Fruit fly (Drosophila melanogaster) ovary, adult (tissue): Measurements from ENCODE around the gene CG43082.

Experiments
- CG17801 ChIP-seq: fragments of 200-800 bp; optimal IDR thresholded peaks from 2 replicates; lab custom pipeline; 2019; ENCODE audit warnings: missing biosample characterization, mild to moderate bottlenecking, missing genetic modification characterization, moderate library complexity; ENCODE audit not compliant: partially characterized antibody

CG43082 gene

DNA sequence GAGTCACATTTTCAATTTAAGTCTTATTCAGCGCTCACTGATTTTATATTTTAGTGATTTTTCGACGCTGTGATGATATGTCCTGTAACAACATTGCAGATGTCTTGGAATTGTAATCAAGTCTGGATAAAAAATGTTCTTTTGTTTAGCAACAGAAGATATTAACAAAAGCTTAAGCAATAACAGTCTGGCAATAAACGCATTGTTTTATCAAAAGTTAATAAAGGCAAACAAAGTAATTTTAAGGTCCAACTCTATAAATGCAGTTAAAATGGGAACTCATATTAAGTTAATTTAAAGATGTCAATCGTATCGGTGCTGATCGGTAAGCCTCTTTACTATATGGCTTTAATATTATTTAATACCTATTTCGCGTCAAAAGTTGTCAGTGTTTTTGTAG lies at the start of gene CG43082:
TSS of gene CG43082 (plus strand) at position 301 of the 400 bp plus-strand sequence.
- TF ChIP-seq CG17801 (GFP tag; lab: Kevin White, UChicago) = no peak

DNA sequence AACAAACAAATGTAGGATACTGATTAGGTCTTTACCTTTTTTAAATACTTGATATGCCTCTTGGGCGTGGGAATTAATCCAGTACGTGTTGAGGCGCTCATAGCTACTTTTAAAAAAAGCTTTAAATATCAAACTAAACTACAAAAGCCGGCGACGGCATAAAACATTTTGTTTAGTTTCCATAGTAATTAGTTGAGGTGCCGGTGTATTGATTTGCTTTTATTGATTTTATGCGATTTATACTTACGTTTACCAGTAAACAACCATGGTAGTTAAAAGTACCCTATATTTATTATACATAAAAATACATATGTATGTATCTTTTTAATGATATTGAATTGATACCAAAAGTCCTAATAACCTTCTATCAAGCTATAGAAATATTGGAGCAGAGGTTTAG lies 48.9 kb upstream of the CG43082 start, which contains the start of gene CG13449:
TSS of gene CG13449 (minus strand) at position 101 of the 400 bp plus-strand sequence.
- TF ChIP-seq CG17801 (GFP tag; lab: Kevin White, UChicago) = no peak

dm6 chr3L:15616490-15616889 lies 45.2 kb upstream of the CG43082 start:
- no peak for TF ChIP-seq CG17801 (GFP tag; lab: Kevin White, UChicago)

dm6 chr3L:15616900-15617299 lies 44.8 kb upstream of the CG43082 start:
- TF ChIP-seq CG17801 (GFP tag; lab: Kevin White, UChicago) = no peak

DNA sequence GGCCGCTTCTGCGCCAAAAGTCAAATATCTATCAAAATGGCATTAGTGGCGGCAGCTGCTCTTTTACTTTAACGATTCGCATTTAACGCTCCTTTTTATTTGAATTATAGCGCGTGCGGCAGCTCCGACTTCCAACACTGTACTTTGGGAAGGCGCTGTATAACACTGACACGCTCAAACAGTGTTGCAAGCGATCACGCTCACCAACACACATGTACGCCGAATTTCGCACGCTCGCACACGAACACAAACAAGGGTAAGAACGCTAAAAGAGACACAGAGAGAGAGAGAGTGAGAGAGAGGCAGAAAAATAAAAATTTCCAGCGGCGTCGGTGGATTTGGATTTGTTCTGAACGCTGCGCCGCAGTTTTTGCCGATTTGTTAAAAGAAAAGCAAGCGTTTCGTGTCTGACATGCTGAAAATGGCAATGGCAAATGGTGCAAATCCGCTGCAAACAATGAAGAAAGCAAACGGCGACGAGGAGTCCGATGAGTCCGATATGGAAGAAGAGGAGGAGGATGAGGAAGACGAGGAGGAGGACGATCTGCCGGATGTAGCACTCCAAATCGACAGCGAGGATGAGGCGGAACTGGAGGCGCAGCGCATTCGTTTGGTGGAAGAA lies 41.9 kb upstream of the CG43082 start, which contains the start of gene Phs:
TSS of gene Phs (plus strand) at position 276 of the 622 bp plus-strand sequence.
- TF ChIP-seq CG17801 (GFP tag; lab: Kevin White, UChicago) = peak; percentile 32

- TF ChIP-seq CG17801 (GFP tag; lab: Kevin White, UChicago) = no peak
Measured at dm6 chr3L:15624097-15624496, 37.6 kb upstream of the CG43082 start.

dm6 chr3L:15624944-15625610 lies 36.6 kb upstream of the CG43082 start:
- no peak for TF ChIP-seq CG17801 (GFP tag; lab: Kevin White, UChicago)

dm6 chr3L:15625676-15626414 lies 35.8 kb upstream of the CG43082 start:
- peak; percentile 92 for TF ChIP-seq CG17801 (GFP tag; lab: Kevin White, UChicago)

DNA sequence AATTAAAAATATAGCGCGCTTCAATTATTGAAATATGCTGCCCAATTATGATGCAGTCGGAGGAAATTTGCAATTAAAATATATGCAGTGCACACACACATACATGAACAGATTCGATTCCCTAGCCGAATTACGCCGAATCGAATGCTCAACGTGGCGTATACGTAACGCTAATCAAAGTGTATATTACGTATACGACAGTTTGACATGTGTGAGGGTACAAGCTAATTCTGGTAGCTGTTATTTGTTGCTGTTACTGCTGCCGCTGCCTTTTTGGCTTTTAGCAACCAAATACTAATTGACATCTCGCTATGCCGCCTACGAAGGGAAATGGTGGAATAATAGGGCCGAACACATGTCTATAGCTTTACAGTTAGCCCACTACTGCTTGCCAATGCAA lies 34.4 kb upstream of the CG43082 start:
- TF ChIP-seq CG17801 (GFP tag; lab: Kevin White, UChicago) = no peak

dm6 chr3L:15631067-15631466 lies 30.6 kb upstream of the CG43082 start:
- no peak for TF ChIP-seq CG17801 (GFP tag; lab: Kevin White, UChicago)

- TF ChIP-seq CG17801 (GFP tag; lab: Kevin White, UChicago) = no peak
Measured at dm6 chr3L:15632653-15633052, 29.0 kb upstream of the CG43082 start.

DNA sequence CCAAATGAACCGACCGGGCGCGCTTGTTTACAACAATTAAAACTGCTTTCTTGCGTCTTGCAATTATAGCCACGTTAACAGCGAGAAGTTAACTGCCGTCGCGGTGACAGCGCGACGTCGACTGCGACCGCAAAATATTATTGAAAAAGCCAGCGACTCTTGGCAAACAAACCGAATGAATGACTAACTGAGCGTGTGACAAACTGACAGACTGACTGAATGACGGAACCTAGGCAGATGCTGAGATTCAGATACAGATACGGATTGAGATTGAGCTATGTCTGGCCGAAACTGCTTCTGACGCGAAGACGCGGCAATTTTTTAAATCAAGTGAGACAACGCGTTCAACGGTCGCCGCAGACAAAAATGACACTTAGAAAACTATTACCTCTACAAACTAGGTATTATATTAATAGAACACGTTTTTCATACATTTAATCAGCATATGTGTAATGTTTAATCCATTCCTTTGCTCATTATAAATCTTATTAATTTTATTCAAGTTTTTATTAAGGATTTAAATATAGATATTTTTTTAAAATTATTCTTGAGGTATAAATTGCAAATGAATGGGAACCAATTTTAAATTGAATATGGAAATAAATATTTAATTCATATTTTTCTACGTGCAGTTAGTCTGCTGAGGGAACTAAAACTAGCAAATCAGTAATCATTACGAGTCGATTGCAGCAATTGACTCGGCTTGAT lies 27.1 kb upstream of the CG43082 start:
- TF ChIP-seq CG17801 (GFP tag; lab: Kevin White, UChicago) = no peak

dm6 chr3L:15636359-15636758 lies 25.3 kb upstream of the CG43082 start:
- TF ChIP-seq CG17801 (GFP tag; lab: Kevin White, UChicago) = no peak

- TF ChIP-seq CG17801 (GFP tag; lab: Kevin White, UChicago) = no peak
Measured at dm6 chr3L:15636978-15637377, 24.7 kb upstream of the CG43082 start.

DNA sequence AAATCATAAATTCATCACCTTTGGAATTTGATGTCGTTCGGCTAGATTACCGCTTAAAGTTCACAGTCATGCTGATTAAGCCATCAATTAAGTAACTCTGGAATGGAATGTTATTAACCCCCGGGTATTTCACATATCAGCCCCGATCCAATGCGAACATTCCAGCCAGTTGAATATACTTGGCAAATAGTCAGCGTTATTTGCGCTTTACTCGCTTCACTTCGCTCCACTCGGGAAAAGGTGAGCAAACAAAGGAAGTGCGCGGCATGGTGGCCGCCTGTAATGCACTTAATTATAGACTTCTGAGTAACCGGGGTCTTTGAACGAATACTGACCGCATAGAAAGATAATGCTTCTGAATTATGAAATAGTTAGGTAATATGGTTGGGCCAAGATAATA lies 24.0 kb upstream of the CG43082 start:
- TF ChIP-seq CG17801 (GFP tag; lab: Kevin White, UChicago) = no peak
